Worm (Caenorhabditis elegans) whole organism, L3 larva: ENCODE data around the gene dhs-18.

Source experiments
- R02D3.7 ChIP-seq: fragments of 150-350 bp; optimal IDR thresholded peaks from 2 replicates; lab custom pipeline; 2014; ENCODE audit warnings: missing biosample characterization, missing genetic modification characterization
- ZK546.5 ChIP-seq: sonication (generic microtip); optimal IDR thresholded peaks from 2 replicates; lab custom pipeline; 2017; ENCODE audit warnings: missing biosample characterization, missing genetic modification characterization
- aly-2 ChIP-seq: fragments of 150-350 bp; optimal IDR thresholded peaks from 2 replicates; lab custom pipeline; 2014; ENCODE audit warnings: missing biosample characterization, missing genetic modification characterization
- ama-1 ChIP-seq: fragments of 150-350 bp; optimal IDR thresholded peaks from 2 replicates; lab custom pipeline; 2018
- ceh-16 ChIP-seq: sonication (generic microtip); optimal IDR thresholded peaks from 2 replicates; lab custom pipeline; 2017; ENCODE audit warnings: missing biosample characterization, missing genetic modification characterization
- ceh-28 ChIP-seq: fragments of 150-350 bp; optimal IDR thresholded peaks from 2 replicates; lab custom pipeline; 2014; ENCODE audit warnings: missing biosample characterization, missing genetic modification reagents, missing genetic modification characterization
- ceh-82 ChIP-seq: fragments of 150-350 bp; optimal IDR thresholded peaks from 2 replicates; lab custom pipeline; 2014; ENCODE audit warnings: missing biosample characterization, missing genetic modification characterization
- ceh-9 ChIP-seq: sonication (generic microtip); optimal IDR thresholded peaks from 2 replicates; lab custom pipeline; 2018; ENCODE audit warnings: missing biosample characterization, missing genetic modification characterization
- egl-27 ChIP-seq: sonication (generic microtip); optimal IDR thresholded peaks from 4 replicates; lab custom pipeline; 2017; ENCODE audit warnings: missing biosample characterization, missing genetic modification reagents, missing genetic modification characterization
- egl-5 ChIP-seq: fragments of 150-350 bp; optimal IDR thresholded peaks from 2 replicates; lab custom pipeline; 2017; ENCODE audit warnings: missing biosample characterization, missing genetic modification reagents, missing genetic modification characterization, inconsistent platforms
- elt-2 ChIP-seq: sonication (generic microtip); optimal IDR thresholded peaks from 2 replicates; lab custom pipeline; 2016; ENCODE audit warnings: missing genetic modification reagents, mild to moderate bottlenecking, missing genetic modification characterization, missing compliant biosample characterization
- elt-3 ChIP-seq, 3 experiments: fragments of 150-350 bp in 1 of 3; sonication (generic microtip) in 2 of 3; optimal IDR thresholded peaks; 2 replicates in 2 of 3; 4 replicates in 1 of 3; lab custom pipeline; 2014 to 2017; ENCODE audit warnings: missing biosample characterization in 3 of 3, missing genetic modification characterization in 3 of 3
- eor-1 ChIP-seq, 2 experiments: fragments of 150-350 bp; optimal IDR thresholded peaks; 2 replicates each; lab custom pipeline; 2014 to 2018; ENCODE audit warnings: missing biosample characterization in 2 of 2, missing genetic modification characterization in 2 of 2
- fkh-10 ChIP-seq: sonication (generic microtip); optimal IDR thresholded peaks from 2 replicates; lab custom pipeline; 2017; ENCODE audit warnings: missing biosample characterization, missing genetic modification reagents, missing genetic modification characterization
- fkh-2 ChIP-seq: fragments of 150-350 bp; optimal IDR thresholded peaks from 2 replicates; lab custom pipeline; 2014; ENCODE audit warnings: missing biosample characterization, missing genetic modification reagents, missing genetic modification characterization
- fos-1 ChIP-seq: fragments of 150-350 bp; optimal IDR thresholded peaks from 2 replicates; lab custom pipeline; 2014; ENCODE audit warnings: missing biosample characterization, missing genetic modification characterization
- hmg-11 ChIP-seq: sonication (generic microtip); optimal IDR thresholded peaks from 2 replicates; lab custom pipeline; 2016; ENCODE audit warnings: missing genetic modification characterization, missing compliant biosample characterization
- jun-1 ChIP-seq: fragments of 150-350 bp; optimal IDR thresholded peaks from 2 replicates; lab custom pipeline; 2014; ENCODE audit warnings: missing biosample characterization, missing genetic modification reagents, missing genetic modification characterization
- lin-15B ChIP-seq: fragments of 150-350 bp; optimal IDR thresholded peaks from 2 replicates; lab custom pipeline; 2014; ENCODE audit warnings: missing biosample characterization, missing genetic modification characterization
- lsy-12 ChIP-seq: sonication (generic microtip); optimal IDR thresholded peaks from 2 replicates; lab custom pipeline; 2016; ENCODE audit warnings: mild to moderate bottlenecking, missing genetic modification characterization, missing compliant biosample characterization
- nfya-1 ChIP-seq: sonication (generic microtip); optimal IDR thresholded peaks from 2 replicates; lab custom pipeline; 2017; ENCODE audit warnings: missing genetic modification characterization, mild to moderate bottlenecking, missing compliant biosample characterization, antibody characterized with exemption, moderate library complexity; ENCODE audit not compliant: insufficient read depth
- nhr-11 ChIP-seq: fragments of 150-350 bp; optimal IDR thresholded peaks from 2 replicates; lab custom pipeline; 2014; ENCODE audit warnings: missing biosample characterization, missing genetic modification characterization
- nhr-12 ChIP-seq: fragments of 150-350 bp; optimal IDR thresholded peaks from 2 replicates; lab custom pipeline; 2014; ENCODE audit warnings: missing biosample characterization, missing genetic modification characterization
- nhr-23 ChIP-seq: fragments of 150-350 bp; optimal IDR thresholded peaks from 2 replicates; lab custom pipeline; 2014; ENCODE audit warnings: missing biosample characterization, missing genetic modification reagents, missing genetic modification characterization
- nhr-25 ChIP-seq: sonication (generic microtip); optimal IDR thresholded peaks from 2 replicates; lab custom pipeline; 2017; ENCODE audit warnings: missing biosample characterization, missing genetic modification characterization
- nhr-28 ChIP-seq: fragments of 150-350 bp; optimal IDR thresholded peaks from 2 replicates; lab custom pipeline; 2014; ENCODE audit warnings: missing biosample characterization, missing genetic modification characterization
- nhr-43 ChIP-seq: sonication (generic microtip); optimal IDR thresholded peaks from 2 replicates; lab custom pipeline; 2016; ENCODE audit warnings: mild to moderate bottlenecking, missing genetic modification characterization, missing compliant biosample characterization; ENCODE audit not compliant: poor library complexity, severe bottlenecking
- nhr-67 ChIP-seq: fragments of 150-350 bp; optimal IDR thresholded peaks from 2 replicates; lab custom pipeline; 2014; ENCODE audit warnings: missing biosample characterization, missing genetic modification characterization
- nhr-77 ChIP-seq: fragments of 150-350 bp; optimal IDR thresholded peaks from 2 replicates; lab custom pipeline; 2014; ENCODE audit warnings: missing biosample characterization, missing genetic modification characterization
- pha-4 ChIP-seq: fragments of 150-350 bp; optimal IDR thresholded peaks from 2 replicates; lab custom pipeline; 2014; ENCODE audit warnings: missing biosample characterization, missing genetic modification reagents, missing genetic modification characterization
- pqm-1 ChIP-seq: fragments of 150-350 bp; optimal IDR thresholded peaks from 2 replicates; lab custom pipeline; 2017; ENCODE audit warnings: missing biosample characterization, missing genetic modification characterization, inconsistent platforms
- sea-2 ChIP-seq: fragments of 150-350 bp; sonication (generic microtip); optimal IDR thresholded peaks from 4 replicates; lab custom pipeline; 2014; ENCODE audit warnings: missing biosample characterization, missing genetic modification reagents, missing genetic modification characterization
- snpc-4 ChIP-seq: fragments of 150-350 bp; optimal IDR thresholded peaks from 2 replicates; lab custom pipeline; 2014; ENCODE audit warnings: missing biosample characterization, missing genetic modification characterization
- tbx-2 ChIP-seq: sonication (generic microtip); optimal IDR thresholded peaks from 2 replicates; lab custom pipeline; 2016; ENCODE audit warnings: mild to moderate bottlenecking, missing genetic modification characterization, missing compliant biosample characterization
- unc-39 ChIP-seq: sonication (generic microtip); optimal IDR thresholded peaks from 4 replicates; lab custom pipeline; 2017; ENCODE audit warnings: missing biosample characterization, missing genetic modification characterization
- unc-62 ChIP-seq: fragments of 150-350 bp; sonication (generic microtip); optimal IDR thresholded peaks from 4 replicates; lab custom pipeline; 2014; ENCODE audit warnings: missing biosample characterization, missing genetic modification reagents, missing genetic modification characterization
- ztf-4 ChIP-seq: fragments of 150-350 bp; optimal IDR thresholded peaks from 2 replicates; lab custom pipeline; 2014; ENCODE audit warnings: missing biosample characterization, missing genetic modification characterization

The dhs-18 gene

ce11 chrV:11040020-11040419 is 6.6 kb downstream of the dhs-18 start, which contains the start of gene C45B11.9:
Gene C45B11.9 (plus strand): TSS chrV:11040320.
- TF ChIP-seq jun-1 (tag; lab: Kevin White, UChicago) (no peak), nhr-23 (tag; lab: Kevin White, UChicago) (no peak), ama-1 (lab: Kevin White, UChicago) (no peak), fos-1 (tag; lab: Kevin White, UChicago) (no peak)

DNA sequence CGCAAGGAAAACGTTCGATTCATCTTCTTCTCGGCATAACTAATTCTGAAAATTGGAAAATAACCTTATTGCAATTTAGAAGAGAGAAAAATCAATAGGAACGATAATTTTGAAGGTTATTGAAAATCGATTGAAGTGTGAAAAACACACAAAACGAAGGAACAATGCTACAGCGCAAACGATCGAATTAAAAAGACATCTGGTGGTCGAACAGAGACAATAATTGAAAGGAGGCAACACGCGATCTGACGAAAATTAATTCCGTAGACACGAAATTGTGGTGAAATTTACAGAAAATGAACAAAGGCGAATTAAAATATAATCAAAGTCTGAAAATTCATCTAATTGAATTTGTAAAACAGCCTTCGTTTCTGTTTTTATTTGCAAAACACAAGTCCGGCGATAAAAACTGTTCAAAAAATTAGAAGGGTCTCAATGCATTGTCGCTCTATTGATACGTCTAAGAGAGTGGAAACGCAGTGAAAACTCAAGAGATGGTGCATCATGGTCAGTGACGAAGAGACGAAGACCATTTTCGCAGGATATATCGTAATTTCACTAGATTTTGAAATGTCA is 7.2 kb downstream of the dhs-18 start, which contains the start of gene pak-2:
TSS of gene pak-2 (minus strand) at position 51 of the 576 bp plus-strand sequence.
- TF ChIP-seq nhr-11 (tag; lab: Kevin White, UChicago) (peak; percentile 24), hmg-11 (tag; lab: Kevin White, UChicago) (peak; percentile 78), snpc-4 (tag; lab: Kevin White, UChicago) (no peak), jun-1 (tag; lab: Kevin White, UChicago) (peak; percentile 8), lin-15B (peak; percentile 85), nhr-77 (tag; lab: Kevin White, UChicago) (no peak), nhr-23 (tag; lab: Kevin White, UChicago) (peak; percentile 70), nhr-43 (tag; lab: Kevin White, UChicago) (peak; percentile 62), pqm-1 (tag; lab: Kevin White, UChicago) (peak; percentile 28), nhr-12 (no peak), fkh-10 (GFP tag; lab: Kevin White, UChicago) (peak; percentile 7), unc-62 (GFP tag; lab: Kevin White, UChicago) (peak; percentile 49), egl-5 (tag; lab: Kevin White, UChicago) (peak; percentile 72), lsy-12 (peak; percentile 28), elt-2 (tag; lab: Kevin White, UChicago) (peak; percentile 64), nfya-1 (peak; percentile 73), ceh-82 (tag; lab: Kevin White, UChicago) (no peak), egl-27 (no peak), pha-4 (tag; lab: Kevin White, UChicago) (peak; percentile 82), ceh-28 (tag; lab: Kevin White, UChicago) (peak; percentile 34), aly-2 (no peak), nhr-25 (peak; percentile 40), tbx-2 (tag; lab: Kevin White, UChicago) (no peak)

- TF ChIP-seq nfya-1 (peak; percentile 21), fkh-2 (tag; lab: Kevin White, UChicago) (no peak)
Observed at ce11 chrV:11034748-11035147, 11.9 kb downstream of the dhs-18 start, which contains the start of gene pptr-2. Gene pptr-2 (minus strand): TSS chrV:11034931.

ce11 chrV:11033241-11033640 is 13.4 kb downstream of the dhs-18 start:
- no peak for TF ChIP-seq eor-1 (tag; optimal IDR thresholded peaks at IDR 0.05; lab: Kevin White, UChicago)
- TF ChIP-seq hmg-11 (tag; lab: Kevin White, UChicago) = no peak
- no peak for TF ChIP-seq tbx-2 (tag; lab: Kevin White, UChicago)
- TF ChIP-seq ztf-4 (tag; lab: Kevin White, UChicago) = no peak

- no peak for TF ChIP-seq nhr-12
- no peak for TF ChIP-seq snpc-4 (tag; lab: Kevin White, UChicago)
- no peak for TF ChIP-seq sea-2 (GFP tag; lab: Kevin White, UChicago)
- TF ChIP-seq nhr-23 (tag; lab: Kevin White, UChicago) = no peak
- TF ChIP-seq ZK546.5 (tag; lab: Kevin White, UChicago) = no peak
- TF ChIP-seq ceh-9 (tag; lab: Kevin White, UChicago) = no peak
- TF ChIP-seq ceh-16 = no peak
- no peak for TF ChIP-seq nhr-43 (tag; lab: Kevin White, UChicago)
- no peak for TF ChIP-seq R02D3.7 (tag; lab: Kevin White, UChicago)
- no peak for TF ChIP-seq nhr-25
- TF ChIP-seq elt-3 (tag; optimal IDR thresholded peaks at IDR 0.05; lab: Kevin White, UChicago) = no peak
- no peak for TF ChIP-seq hmg-11 (tag; lab: Kevin White, UChicago)
- TF ChIP-seq nhr-67 = no peak
- no peak for TF ChIP-seq fkh-2 (tag; lab: Kevin White, UChicago)
- TF ChIP-seq nfya-1 = no peak
- TF ChIP-seq unc-39 (tag; lab: Kevin White, UChicago) = no peak
- TF ChIP-seq pqm-1 (tag; lab: Kevin White, UChicago) = no peak
- no peak for TF ChIP-seq fos-1 (tag; lab: Kevin White, UChicago)
- TF ChIP-seq nhr-28 (tag; lab: Kevin White, UChicago) = no peak
Observed at ce11 chrV:11030675-11031074, 16.0 kb downstream of the dhs-18 start.
